Worm (Caenorhabditis elegans): ENCODE measurements around the gene hrpu-1.

Gene hrpu-1

DNA sequence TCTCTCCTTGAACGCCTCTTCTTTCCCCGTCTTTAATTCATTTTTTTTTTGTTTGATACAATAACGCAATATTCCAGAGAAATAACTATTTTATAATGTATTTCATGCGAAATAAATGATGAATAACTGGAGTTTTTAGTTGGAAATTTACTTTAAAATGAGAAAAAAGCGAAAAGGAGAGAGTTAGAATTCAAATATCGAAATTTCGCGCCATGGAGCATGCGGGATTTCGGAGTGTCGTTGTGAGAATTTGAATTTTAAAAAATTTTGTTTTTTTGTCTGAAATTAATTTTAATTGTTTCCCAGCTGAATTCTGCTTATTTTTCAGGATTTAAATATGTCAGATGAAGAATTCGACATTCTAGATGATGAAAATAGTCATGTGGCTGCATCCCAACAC is 14.0 kb upstream of the hrpu-1 start, which contains the start of gene fcd-2 (continued):
- TF ChIP-seq dve-1 (tag; optimal IDR thresholded peaks at IDR 0.05; ENCODE audit: insufficient read depth) (peak; percentile 23), php-3 (GFP tag; IDR thresholded peaks at IDR 0.05) (no peak), F26F4.8 (GFP tag; conservative IDR thresholded peaks at IDR 0.05) (no peak), dmd-8 (GFP tag; IDR thresholded peaks at IDR 0.05) (no peak), nhr-41 (GFP tag; IDR thresholded peaks at IDR 0.05) (no peak), pqm-1 (tag; optimal IDR thresholded peaks at IDR 0.05) (no peak), ceh-20 (GFP tag; IDR thresholded peaks at IDR 0.05) (no peak), lsy-2 (tag; optimal IDR thresholded peaks at IDR 0.05) (peak; percentile 56 to 69)

DNA sequence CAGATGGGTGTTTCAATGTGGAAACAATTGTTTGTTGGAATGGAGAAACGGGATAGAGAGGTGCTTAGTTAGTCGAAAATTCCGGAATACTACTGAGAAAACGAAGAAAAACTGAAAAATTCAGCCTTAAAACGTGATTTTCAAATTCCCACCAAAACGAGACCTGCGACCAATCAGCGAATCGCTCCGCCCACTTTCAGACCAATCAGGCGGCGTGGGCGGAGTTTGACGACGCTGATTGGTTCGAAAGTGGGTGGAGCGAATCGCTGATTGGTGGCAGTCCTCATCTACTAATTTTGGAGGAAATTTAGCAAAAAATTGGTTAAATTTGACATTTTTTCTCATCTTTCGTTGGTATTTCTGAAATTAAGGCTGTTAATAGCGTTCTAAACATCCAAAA is 12.1 kb upstream of the hrpu-1 start:
- no peak for TF ChIP-seq zip-11 (GFP tag; IDR thresholded peaks at IDR 0.05)
- no peak for TF ChIP-seq lin-39 (tag; optimal IDR thresholded peaks at IDR 0.05)
- TF ChIP-seq fkh-10 (GFP tag; optimal IDR thresholded peaks at IDR 0.05), result no peak

DNA sequence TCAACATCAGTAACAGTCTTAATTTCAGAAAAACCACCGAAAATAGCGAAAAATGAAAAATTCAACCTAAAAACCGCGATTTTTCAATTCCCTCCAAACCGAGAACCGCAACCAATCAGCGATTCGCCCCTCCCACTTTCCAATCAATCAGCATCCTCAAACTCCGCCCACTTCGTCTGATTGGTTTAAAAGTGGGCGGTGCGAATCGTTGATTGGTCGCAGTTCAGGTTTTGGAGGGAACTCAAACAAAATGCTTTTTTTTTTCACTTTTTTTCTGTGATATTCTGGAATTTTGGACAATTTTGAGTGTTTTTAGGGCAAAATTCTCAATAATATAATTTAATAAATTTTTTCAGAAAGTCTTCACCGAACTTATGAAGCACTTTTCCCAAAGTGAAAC is 11.5 kb upstream of the hrpu-1 start:
- TF ChIP-seq vab-7 (GFP tag; IDR thresholded peaks at IDR 0.05) (no peak), ceh-28 (tag; optimal IDR thresholded peaks at IDR 0.05) (no peak), aly-2 (tag; optimal IDR thresholded peaks at IDR 0.05) (no peak), jun-1 (tag; optimal IDR thresholded peaks at IDR 0.05) (no peak)

DNA sequence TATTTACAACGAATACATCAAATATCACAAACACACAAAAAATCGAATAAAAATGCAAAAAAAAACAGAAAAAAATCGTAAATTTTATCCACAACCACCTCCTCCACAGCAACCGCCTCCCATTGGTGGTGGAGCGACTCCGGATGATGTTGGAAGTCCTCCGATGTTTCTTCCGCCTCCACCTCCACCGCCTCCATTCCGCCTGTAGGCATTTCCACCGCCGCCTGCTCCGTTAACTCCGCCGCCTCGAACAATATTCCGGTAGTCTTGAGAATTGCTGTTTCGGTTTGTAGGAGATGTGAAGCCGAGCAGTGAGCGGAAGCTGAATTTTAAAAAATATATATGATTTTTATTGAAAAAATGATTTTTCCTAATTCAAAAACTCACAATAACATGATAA is 11.0 kb upstream of the hrpu-1 start:
- TF ChIP-seq zip-2 (tag; optimal IDR thresholded peaks at IDR 0.05) (no peak), set-16 (GFP tag; IDR thresholded peaks at IDR 0.05) (peak; percentile 64), Y5F2A.4 (GFP tag; optimal IDR thresholded peaks at IDR 0.05) (no peak)

DNA sequence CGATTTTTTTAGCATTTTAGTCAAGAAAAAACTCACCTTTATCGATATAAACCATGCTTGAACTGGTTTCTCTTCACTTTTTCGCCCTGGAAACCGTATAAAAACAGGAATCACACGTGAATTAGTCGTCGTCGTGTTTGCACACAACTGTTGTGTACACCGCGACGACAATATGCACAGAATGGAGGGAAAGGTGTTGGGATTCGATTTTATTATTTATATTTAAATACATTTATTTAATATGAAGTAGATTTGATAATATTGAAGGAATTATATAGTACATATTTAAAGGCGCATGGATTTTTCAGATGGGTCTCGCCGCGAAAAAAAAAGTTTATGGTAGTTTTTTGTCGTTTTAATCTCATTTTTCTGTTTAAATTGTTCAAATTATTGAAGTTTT is 10.5 kb upstream of the hrpu-1 start, which contains the start of gene Y41E3.8:
TSS of gene Y41E3.8 (minus strand) at position 88 of the 400 bp plus-strand sequence.
- TF ChIP-seq ama-1 (optimal IDR thresholded peaks at IDR 0.05) (peak; percentile 49), mxl-3 (GFP tag; optimal IDR thresholded peaks at IDR 0.05) (peak; percentile 40), dve-1 (tag; optimal IDR thresholded peaks at IDR 0.05; ENCODE audit: insufficient read depth) (peak; percentile 32), daf-16 (GFP tag; optimal IDR thresholded peaks at IDR 0.05) (no peak), daf-16 (tag; optimal IDR thresholded peaks at IDR 0.05) (peak; percentile 55), ztf-7 (tag; optimal IDR thresholded peaks at IDR 0.05) (peak; percentile 14), spr-1 (tag; optimal IDR thresholded peaks at IDR 0.05) (no peak), snpc-1.2 (GFP tag; IDR thresholded peaks at IDR 0.05) (peak; percentile 41; the same call in 1 of the 2 replicates), lsy-2 (tag; optimal IDR thresholded peaks at IDR 0.05) (peak in 1 of 2 experiments; percentile 65), lin-38 (GFP tag; IDR thresholded peaks at IDR 0.05) (peak; percentile 36; the same call in 1 of the 2 replicates), ceh-82 (tag; optimal IDR thresholded peaks at IDR 0.05) (no peak), dpl-1 (GFP tag; optimal IDR thresholded peaks at IDR 0.05) (peak; percentile 74), dmd-6 (GFP tag; IDR thresholded peaks at IDR 0.05) (no peak), hmg-1.1 (GFP tag; IDR thresholded peaks at IDR 0.05) (peak; percentile 44; the same call in 1 of the 2 replicates), pha-4 (GFP tag; IDR thresholded peaks at IDR 0.05) (no peak), pha-4 (tag; optimal IDR thresholded peaks at IDR 0.05) (no peak), mes-2 (tag; optimal IDR thresholded peaks at IDR 0.05; ENCODE audit: poor library complexity, severe bottlenecking) (peak; percentile 76), hlh-30 (tag; optimal IDR thresholded peaks at IDR 0.05; ENCODE audit: insufficient read depth) (peak; percentile 81)
